Fruit fly (Drosophila melanogaster) whole organism, prepupa: ENCODE data around the gene anchor.

Source experiments
- Blimp-1 ChIP-seq: fragments of 200-800 bp; sonication (Bioruptor generic); optimal IDR thresholded peaks from 3 replicates; lab custom pipeline; 2017; ENCODE audit warnings: missing biosample characterization, missing genetic modification characterization, mild to moderate bottlenecking, moderate library complexity, missing genetic modification reagents
- CG10631 ChIP-seq: fragments of 200-800 bp; sonication (Bioruptor generic); optimal IDR thresholded peaks from 2 replicates; lab custom pipeline; 2016; ENCODE audit warnings: missing biosample characterization, missing genetic modification characterization
- CG10669 ChIP-seq: fragments of 200-800 bp; sonication (Bioruptor generic); optimal IDR thresholded peaks from 3 replicates; lab custom pipeline; 2018; ENCODE audit warnings: missing biosample characterization, mild to moderate bottlenecking, missing genetic modification characterization, moderate library complexity
- CG11762 ChIP-seq: fragments of 200-800 bp; sonication (Bioruptor generic); optimal IDR thresholded peaks from 3 replicates; lab custom pipeline; 2016; ENCODE audit warnings: missing biosample characterization, missing genetic modification characterization; ENCODE audit not compliant: insufficient read depth
- CG11902 ChIP-seq: fragments of 200-800 bp; sonication (Bioruptor generic); optimal IDR thresholded peaks from 3 replicates; lab custom pipeline; 2016; ENCODE audit warnings: missing biosample characterization, missing genetic modification characterization
- CG15336 ChIP-seq: fragments of 200-800 bp; sonication (Bioruptor generic); IDR thresholded peaks from 2 replicates; pipeline ENCODE4 v1.3.6; 2022; ENCODE audit warnings: missing biosample characterization, missing genetic modification characterization
- CG16779 ChIP-seq: fragments of 200-800 bp; sonication (Bioruptor generic); optimal IDR thresholded peaks from 3 replicates; lab custom pipeline; 2017; ENCODE audit warnings: missing biosample characterization, mild to moderate bottlenecking, missing genetic modification characterization
- CG3032 ChIP-seq: fragments of 200-800 bp; optimal IDR thresholded peaks from 2 replicates; lab custom pipeline; 2019; ENCODE audit warnings: missing biosample characterization, mild to moderate bottlenecking, missing genetic modification characterization, moderate library complexity
- CG31627 ChIP-seq: fragments of 200-800 bp; sonication (Bioruptor generic); optimal IDR thresholded peaks from 3 replicates; lab custom pipeline; 2016; ENCODE audit warnings: missing biosample characterization, missing genetic modification characterization
- CG32006 ChIP-seq: fragments of 200-800 bp; sonication (Bioruptor generic); optimal IDR thresholded peaks from 3 replicates; lab custom pipeline; 2017; ENCODE audit warnings: missing biosample characterization, mild to moderate bottlenecking, missing genetic modification characterization
- CG34406 ChIP-seq: fragments of 200-800 bp; sonication (Bioruptor generic); optimal IDR thresholded peaks from 3 replicates; lab custom pipeline; 2016; ENCODE audit warnings: missing biosample characterization, missing genetic modification characterization
- CG3919 ChIP-seq: fragments of 200-800 bp; sonication (Bioruptor generic); optimal IDR thresholded peaks from 3 replicates; lab custom pipeline; 2016; ENCODE audit warnings: missing biosample characterization, missing genetic modification characterization
- CG6163 ChIP-seq: fragments of 200-800 bp; sonication (Bioruptor generic); IDR thresholded peaks from 3 replicates; pipeline ENCODE4 v1.3.6; 2022; ENCODE audit warnings: missing biosample characterization, missing genetic modification characterization
- CG6276 ChIP-seq: fragments of 200-800 bp; sonication (Bioruptor generic); optimal IDR thresholded peaks from 2 replicates; lab custom pipeline; 2017; ENCODE audit warnings: missing biosample characterization, mild to moderate bottlenecking, missing genetic modification characterization
- CG6792 ChIP-seq: fragments of 200-800 bp; sonication (Bioruptor generic); optimal IDR thresholded peaks from 3 replicates; lab custom pipeline; 2016; ENCODE audit warnings: missing biosample characterization, missing genetic modification characterization
- CG6808 ChIP-seq: fragments of 200-800 bp; sonication (Bioruptor generic); optimal IDR thresholded peaks from 3 replicates; lab custom pipeline; 2017; ENCODE audit warnings: missing biosample characterization, missing genetic modification characterization, mild to moderate bottlenecking, moderate library complexity, missing genetic modification reagents
- CG6854 ChIP-seq: fragments of 200-800 bp; sonication (Bioruptor generic); optimal IDR thresholded peaks from 2 replicates; lab custom pipeline; 2017; ENCODE audit warnings: missing biosample characterization, mild to moderate bottlenecking, missing genetic modification characterization
- CG7368 ChIP-seq: fragments of 200-800 bp; sonication (Bioruptor generic); optimal IDR thresholded peaks from 3 replicates; lab custom pipeline; 2016; ENCODE audit warnings: missing biosample characterization, missing genetic modification characterization
- CG8319 ChIP-seq: fragments of 200-800 bp; sonication (Bioruptor generic); optimal IDR thresholded peaks from 3 replicates; lab custom pipeline; 2016; ENCODE audit warnings: missing biosample characterization, missing genetic modification characterization
- CG8632 ChIP-seq: fragments of 200-800 bp; sonication (Bioruptor generic); optimal IDR thresholded peaks from 3 replicates; lab custom pipeline; 2016; ENCODE audit warnings: missing biosample characterization, missing genetic modification characterization
- CG9139 ChIP-seq: fragments of 200-800 bp; sonication (Bioruptor generic); optimal IDR thresholded peaks from 3 replicates; lab custom pipeline; 2017; ENCODE audit warnings: missing biosample characterization, mild to moderate bottlenecking, missing genetic modification characterization
- Eip75B ChIP-seq: fragments of 200-800 bp; sonication (Bioruptor generic); optimal IDR thresholded peaks from 3 replicates; lab custom pipeline; 2016; ENCODE audit warnings: missing biosample characterization, missing genetic modification characterization
- Eip78C ChIP-seq: fragments of 200-800 bp; sonication (Bioruptor generic); peaks from one replicate; lab custom pipeline; 2016; ENCODE audit warnings: missing biosample characterization, missing genetic modification characterization
- Eip93F ChIP-seq: fragments of 200-800 bp; sonication (Bioruptor generic); optimal IDR thresholded peaks from 2 replicates; lab custom pipeline; 2016; ENCODE audit warnings: missing biosample characterization, mild to moderate bottlenecking, missing genetic modification characterization
- Ets21C ChIP-seq: fragments of 200-800 bp; sonication (Bioruptor generic); optimal IDR thresholded peaks from 3 replicates; lab custom pipeline; 2016; ENCODE audit warnings: missing biosample characterization, missing genetic modification characterization
- Ets96B ChIP-seq: fragments of 200-800 bp; optimal IDR thresholded peaks from 2 replicates; lab custom pipeline; 2019; ENCODE audit warnings: missing biosample characterization, mild to moderate bottlenecking, missing genetic modification characterization, moderate library complexity
- Hr38 ChIP-seq: sonication (Bioruptor generic); optimal IDR thresholded peaks from 2 replicates; lab custom pipeline; 2016; ENCODE audit warnings: missing biosample characterization, missing genetic modification characterization
- Hr39 ChIP-seq: fragments of 200-800 bp; sonication (Bioruptor generic); optimal IDR thresholded peaks from 2 replicates; lab custom pipeline; 2016; ENCODE audit warnings: missing biosample characterization, missing genetic modification characterization
- Hr4 ChIP-seq: fragments of 200-800 bp; sonication (Bioruptor generic); optimal IDR thresholded peaks from 3 replicates; lab custom pipeline; 2016; ENCODE audit warnings: missing biosample characterization, missing genetic modification characterization
- Smox ChIP-seq: fragments of 200-800 bp; sonication (Bioruptor generic); optimal IDR thresholded peaks from 3 replicates; lab custom pipeline; 2016; ENCODE audit warnings: missing biosample characterization, missing genetic modification characterization
- Sox102F ChIP-seq: fragments of 200-800 bp; sonication (Bioruptor generic); optimal IDR thresholded peaks from 2 replicates; lab custom pipeline; 2016; ENCODE audit warnings: missing biosample characterization, mild to moderate bottlenecking, missing genetic modification characterization
- Sox14 ChIP-seq: fragments of 200-800 bp; sonication (Bioruptor generic); optimal IDR thresholded peaks from 3 replicates; lab custom pipeline; 2016; ENCODE audit warnings: missing biosample characterization, missing genetic modification characterization
- Sox15 ChIP-seq: fragments of 200-800 bp; sonication (Bioruptor generic); optimal IDR thresholded peaks from 3 replicates; lab custom pipeline; 2016; ENCODE audit warnings: missing biosample characterization, missing genetic modification characterization
- achi ChIP-seq: fragments of 200-800 bp; sonication (Bioruptor generic); optimal IDR thresholded peaks from 3 replicates; lab custom pipeline; 2016; ENCODE audit warnings: missing biosample characterization, missing genetic modification characterization
- acj6 ChIP-seq: fragments of 200-800 bp; sonication (Bioruptor generic); optimal IDR thresholded peaks from 3 replicates; lab custom pipeline; 2016; ENCODE audit warnings: missing biosample characterization, missing genetic modification characterization
- cyc ChIP-seq: fragments of 200-800 bp; sonication (Bioruptor generic); optimal IDR thresholded peaks from 3 replicates; lab custom pipeline; 2016; ENCODE audit warnings: missing biosample characterization, missing genetic modification characterization
- dac ChIP-seq: fragments of 200-800 bp; sonication (Bioruptor generic); optimal IDR thresholded peaks from 2 replicates; lab custom pipeline; 2017; ENCODE audit warnings: missing biosample characterization, mild to moderate bottlenecking, missing genetic modification characterization
- dsx ChIP-seq: fragments of 200-800 bp; optimal IDR thresholded peaks from 3 replicates; lab custom pipeline; 2019; ENCODE audit warnings: missing biosample characterization, mild to moderate bottlenecking, missing genetic modification characterization, moderate library complexity; ENCODE audit not compliant: poor library complexity, severe bottlenecking
- eg ChIP-seq: fragments of 200-800 bp; sonication (Bioruptor generic); IDR thresholded peaks from 3 replicates; pipeline ENCODE4 v1.3.6; 2022; ENCODE audit warnings: missing biosample characterization, missing genetic modification characterization
- esn ChIP-seq: fragments of 200-800 bp; sonication (Bioruptor generic); optimal IDR thresholded peaks from 2 replicates; lab custom pipeline; 2016; ENCODE audit warnings: missing biosample characterization, mild to moderate bottlenecking, missing genetic modification characterization, moderate library complexity
- fd59A ChIP-seq: fragments of 200-800 bp; sonication (Bioruptor generic); optimal IDR thresholded peaks from 2 replicates; lab custom pipeline; 2017; ENCODE audit warnings: missing biosample characterization, mild to moderate bottlenecking, missing genetic modification characterization, missing genetic modification reagents
- fd85E ChIP-seq: fragments of 200-800 bp; sonication (Bioruptor generic); optimal IDR thresholded peaks from 3 replicates; lab custom pipeline; 2016; ENCODE audit warnings: missing biosample characterization, missing genetic modification characterization
- fkh ChIP-seq: fragments of 200-800 bp; sonication (Bioruptor generic); optimal IDR thresholded peaks from 3 replicates; lab custom pipeline; 2017; ENCODE audit warnings: missing biosample characterization, mild to moderate bottlenecking, missing genetic modification characterization, moderate library complexity
- lz ChIP-seq: fragments of 200-800 bp; sonication (Bioruptor generic); optimal IDR thresholded peaks from 3 replicates; lab custom pipeline; 2016; ENCODE audit warnings: missing biosample characterization, missing genetic modification characterization
- pdm3 ChIP-seq: fragments of 200-800 bp; sonication (Bioruptor generic); optimal IDR thresholded peaks from 3 replicates; lab custom pipeline; 2016; ENCODE audit warnings: missing biosample characterization, missing genetic modification characterization
- salr ChIP-seq, 2 experiments: fragments of 200-800 bp; sonication (Bioruptor generic); optimal IDR thresholded peaks; 3 replicates each; lab custom pipeline; 2016 to 2018; ENCODE audit warnings: missing biosample characterization in 2 of 2, missing genetic modification characterization in 2 of 2, mild to moderate bottlenecking in 1 of 2
- ss ChIP-seq, 2 experiments: fragments of 200-800 bp; sonication (Bioruptor generic); optimal IDR thresholded peaks; 2 replicates in 1 of 2; 3 replicates in 1 of 2; lab custom pipeline; 2017 to 2018; ENCODE audit warnings: mild to moderate bottlenecking in 2 of 2, missing biosample characterization in 2 of 2, missing genetic modification characterization in 2 of 2, moderate library complexity in 1 of 2
- svp ChIP-seq: fragments of 200-800 bp; sonication (Bioruptor generic); peaks from one replicate; lab custom pipeline; 2016; ENCODE audit warnings: missing biosample characterization, missing genetic modification characterization
- topi ChIP-seq: fragments of 200-800 bp; sonication (Bioruptor generic); optimal IDR thresholded peaks from 3 replicates; lab custom pipeline; 2016; ENCODE audit warnings: missing biosample characterization, missing genetic modification characterization
- vri ChIP-seq: fragments of 200-800 bp; sonication (Bioruptor generic); optimal IDR thresholded peaks from 3 replicates; lab custom pipeline; 2016; ENCODE audit warnings: missing biosample characterization, mild to moderate bottlenecking, missing genetic modification characterization

The anchor gene

DNA sequence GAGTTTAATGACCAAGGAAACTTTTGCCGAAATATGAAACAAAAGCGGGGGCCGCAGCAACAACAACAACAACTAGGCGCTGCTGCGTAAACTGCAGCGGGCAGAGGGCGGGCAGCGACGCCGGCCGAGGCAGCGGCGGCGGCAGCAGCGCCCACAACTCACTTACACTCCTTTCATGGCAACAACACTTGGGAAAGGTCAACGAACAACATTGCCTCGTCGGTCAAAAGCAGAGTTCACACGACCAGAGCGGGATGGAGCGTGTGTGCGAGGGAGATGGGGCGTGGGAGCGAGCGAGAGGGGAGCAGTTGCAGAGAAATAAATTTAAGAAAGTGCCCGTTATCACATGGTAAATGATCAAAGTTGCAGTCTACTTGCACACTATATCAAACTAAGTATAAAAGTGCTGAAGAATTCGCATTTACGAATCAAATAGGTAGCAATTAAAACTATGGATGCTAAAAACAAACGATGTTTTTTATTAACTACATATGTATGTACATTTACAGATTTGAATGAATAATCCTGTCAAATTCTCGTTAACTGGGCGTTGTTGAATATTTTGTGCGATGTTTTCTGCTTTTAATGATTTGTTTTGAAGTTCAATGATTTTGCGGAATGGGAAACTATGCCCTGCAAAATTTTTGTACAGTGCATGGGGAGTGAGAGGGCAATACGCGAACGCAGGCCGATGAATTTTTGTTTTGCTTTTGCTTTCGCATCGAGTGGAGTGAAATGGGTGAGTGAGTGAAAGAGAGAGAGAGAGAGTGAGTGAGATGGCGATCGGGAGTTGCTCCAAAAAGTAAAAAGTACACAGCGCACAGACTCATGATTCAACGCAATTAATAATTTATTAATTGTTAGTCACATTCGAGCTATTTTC, 13.2 kb upstream of the anchor start:
- TF ChIP-seq cyc (GFP tag; lab: Kevin White, UChicago) (peak; percentile 85), Sox14 (peak; percentile 82), Ets96B (tag; lab: Kevin White, UChicago) (no peak), Hr4 (peak; percentile 83), CG9139 (GFP tag; lab: Kevin White, UChicago) (no peak), CG3919 (peak; percentile 79), Smox (GFP tag; lab: Kevin White, UChicago) (no peak), CG7368 (GFP tag; lab: Kevin White, UChicago) (peak; percentile 6), CG11762 (GFP tag; lab: Kevin White, UChicago) (peak; percentile 40), topi (GFP tag; lab: Kevin White, UChicago) (peak; percentile 84), Blimp-1 (peak; percentile 82), CG6163 (0 out of 3 replicates have a peak, but pooled peaks have one; percentile 24), acj6 (GFP tag; lab: Kevin White, UChicago) (peak; percentile 62), Sox15 (GFP tag; lab: Kevin White, UChicago) (peak; percentile 55), fd85E (GFP tag; lab: Kevin White, UChicago) (peak; percentile 42), CG8319 (GFP tag; lab: Kevin White, UChicago) (peak; percentile 30), ss (GFP tag; optimal IDR thresholded peaks at IDR 0.05; lab: Kevin White, UChicago) (no peak), Eip93F (GFP tag; lab: Kevin White, UChicago) (no peak), vri (GFP tag; lab: Kevin White, UChicago) (no peak), eg (GFP tag; lab: Robert Waterston, UW) (0 out of 3 replicates have a peak, but pooled peaks have one; percentile 14), dac (peak; percentile 50), CG8632 (GFP tag; lab: Kevin White, UChicago) (peak; percentile 12), achi (peak; percentile 61), CG15336 (peak; percentile 39; the same call in 1 of the 2 replicates), fkh (GFP tag; lab: Kevin White, UChicago) (no peak), esn (GFP tag; lab: Kevin White, UChicago) (peak; percentile 85), salr (GFP tag; optimal IDR thresholded peaks at IDR 0.05; lab: Kevin White, UChicago) (peak in 1 of 2 experiments; percentile 73), Hr39 (peak; percentile 85), Sox102F (peak; percentile 75), CG32006 (GFP tag; lab: Kevin White, UChicago) (peak; percentile 88), CG3032 (tag; lab: Kevin White, UChicago) (no peak), Eip75B (GFP tag; lab: Kevin White, UChicago) (peak; percentile 57), lz (GFP tag; lab: Kevin White, UChicago) (peak; percentile 80), Eip78C (GFP tag; lab: Kevin White, UChicago) (peak; percentile 90), dsx (GFP tag; lab: Kevin White, UChicago) (no peak), CG10669 (GFP tag; lab: Kevin White, UChicago) (no peak), CG6792 (peak; percentile 42), CG11902 (GFP tag; lab: Kevin White, UChicago) (peak; percentile 50), CG10631 (peak; percentile 68), CG6276 (peak; percentile 68), CG34406 (GFP tag; lab: Kevin White, UChicago) (peak; percentile 60), Ets21C (GFP tag; lab: Kevin White, UChicago) (peak; percentile 71), CG6854 (GFP tag; lab: Kevin White, UChicago) (no peak), svp (GFP tag; lab: Kevin White, UChicago) (peak; percentile 90), fd59A (GFP tag; lab: Kevin White, UChicago) (no peak), CG16779 (tag; lab: Kevin White, UChicago) (no peak), Hr38 (GFP tag; lab: Kevin White, UChicago) (no peak), CG31627 (GFP tag; lab: Kevin White, UChicago) (peak; percentile 86), pdm3 (GFP tag; lab: Kevin White, UChicago) (peak; percentile 76), CG6808 (GFP tag; lab: Kevin White, UChicago) (no peak)
